Worm (Caenorhabditis elegans): Measurements from ENCODE around the gene ZK355.8.

ZK355.8 gene

DNA sequence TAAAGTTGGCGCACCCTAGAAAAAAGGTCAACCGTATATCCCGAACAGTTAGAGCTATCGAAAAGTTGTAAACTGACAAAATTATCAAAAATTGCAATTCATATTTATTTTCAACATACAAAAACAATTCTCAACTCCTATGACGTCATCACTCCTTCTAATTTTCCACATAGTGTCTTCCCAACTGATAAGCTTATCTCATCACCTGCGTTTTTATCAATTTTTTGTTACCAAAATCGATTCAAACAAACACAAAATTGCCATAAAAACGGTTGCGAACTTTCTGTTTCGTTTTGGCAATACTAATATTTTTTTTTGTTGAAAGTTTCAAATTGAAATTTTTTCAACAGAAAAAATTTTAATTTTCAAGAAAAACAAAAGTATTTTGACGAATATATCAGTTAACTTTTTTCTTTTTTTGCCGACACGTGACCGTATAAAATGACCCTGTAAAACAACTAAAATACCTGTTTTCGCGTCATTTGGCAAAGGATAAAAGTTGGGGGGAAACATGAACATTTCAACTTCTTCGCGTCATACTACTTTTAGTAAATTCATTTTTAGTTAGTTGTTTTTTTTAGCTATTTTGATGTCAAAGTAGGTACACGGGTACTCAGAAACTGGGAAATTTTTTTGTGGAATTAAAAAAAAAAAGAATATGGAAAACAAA lies 48.1 kb downstream of the ZK355.8 start (continued):
- TF ChIP-seq C16A3.4 (tag; optimal IDR thresholded peaks at IDR 0.05) (no peak), dsc-1 (tag; optimal IDR thresholded peaks at IDR 0.05) (no peak), ceh-82 (tag; optimal IDR thresholded peaks at IDR 0.05) (no peak), unc-130 (tag; optimal IDR thresholded peaks at IDR 0.05) (no peak), unc-86 (tag; optimal IDR thresholded peaks at IDR 0.05) (no peak), lir-3 (tag; optimal IDR thresholded peaks at IDR 0.05; ENCODE audit: poor library complexity) (no peak), isw-1 (GFP tag; IDR thresholded peaks at IDR 0.05) (no peak), fkh-4 (tag; optimal IDR thresholded peaks at IDR 0.05; ENCODE audit: borderline replicate concordance) (no peak), skn-1 (tag; optimal IDR thresholded peaks at IDR 0.05) (peak; percentile 30), pax-3 (tag; optimal IDR thresholded peaks at IDR 0.05) (no peak), fkh-8 (tag; optimal IDR thresholded peaks at IDR 0.05) (no peak), nhr-77 (tag; optimal IDR thresholded peaks at IDR 0.05) (no peak), sox-4 (tag; optimal IDR thresholded peaks at IDR 0.05) (no peak), mep-1 (tag; optimal IDR thresholded peaks at IDR 0.05) (peak; percentile 14), C04F5.9 (tag; optimal IDR thresholded peaks at IDR 0.05) (no peak), tbx-2 (tag; optimal IDR thresholded peaks at IDR 0.05) (no peak), efl-1 (optimal IDR thresholded peaks at IDR 0.05) (peak in 1 of 2 experiments; percentile 8), efl-1 (GFP tag; optimal IDR thresholded peaks at IDR 0.05 in 1 of 2) (peak in 1 of 2 experiments; percentile 1), snu-23 (GFP tag; optimal IDR thresholded peaks at IDR 0.05) (peak; percentile 43), nhr-47 (tag; optimal IDR thresholded peaks at IDR 0.05) (no peak), unc-62 (GFP tag; optimal IDR thresholded peaks at IDR 0.05) (no peak), fos-1 (tag; optimal IDR thresholded peaks at IDR 0.05) (no peak), egl-13 (tag; optimal IDR thresholded peaks at IDR 0.05) (no peak), tlp-1 (tag; optimal IDR thresholded peaks at IDR 0.05) (peak; percentile 51), mef-2 (tag; optimal IDR thresholded peaks at IDR 0.05) (no peak), fkh-10 (GFP tag; optimal IDR thresholded peaks at IDR 0.05) (no peak), snpc-4 (tag; optimal IDR thresholded peaks at IDR 0.05) (no peak), lin-14 (GFP tag; optimal IDR thresholded peaks at IDR 0.05) (peak; percentile 48), lin-13 (GFP tag; optimal IDR thresholded peaks at IDR 0.05) (no peak), mdl-1 (tag; optimal IDR thresholded peaks at IDR 0.05) (peak in 1 of 2 experiments; percentile 23), alr-1 (tag; optimal IDR thresholded peaks at IDR 0.05; ENCODE audit: borderline replicate concordance) (no peak), swsn-7 (tag; optimal IDR thresholded peaks at IDR 0.05) (no peak), irx-1 (tag; optimal IDR thresholded peaks at IDR 0.05) (no peak), zag-1 (tag; optimal IDR thresholded peaks at IDR 0.05) (no peak), nhr-237 (tag; optimal IDR thresholded peaks at IDR 0.05) (no peak), grh-1 (GFP tag; IDR thresholded peaks at IDR 0.05) (peak; percentile 83), elt-3 (tag; optimal IDR thresholded peaks at IDR 0.05) (peak in 2 of 6 experiments; percentile 25 to 42), pqm-1 (tag; optimal IDR thresholded peaks at IDR 0.05) (peak; percentile 14)

- TF ChIP-seq tbx-2 (tag; optimal IDR thresholded peaks at IDR 0.05) (peak; percentile 20), swsn-7 (tag; optimal IDR thresholded peaks at IDR 0.05) (peak; percentile 9), sptf-1 (tag; optimal IDR thresholded peaks at IDR 0.05) (no peak), egl-13 (tag; optimal IDR thresholded peaks at IDR 0.05) (peak; percentile 38), efl-1 (optimal IDR thresholded peaks at IDR 0.05) (peak in 1 of 2 experiments; percentile 10), efl-1 (GFP tag; optimal IDR thresholded peaks at IDR 0.05 in 1 of 2) (peak in 1 of 2 experiments; percentile 54), lsy-2 (tag; optimal IDR thresholded peaks at IDR 0.05) (peak in 1 of 2 experiments; percentile 42), unc-86 (tag; optimal IDR thresholded peaks at IDR 0.05) (peak; percentile 32), ceh-82 (tag; optimal IDR thresholded peaks at IDR 0.05) (peak in 1 of 3 experiments; percentile 48), snu-23 (GFP tag; optimal IDR thresholded peaks at IDR 0.05) (peak; percentile 23), fkh-8 (tag; optimal IDR thresholded peaks at IDR 0.05) (peak; percentile 60), lin-14 (GFP tag; optimal IDR thresholded peaks at IDR 0.05) (peak; percentile 79), skn-1 (tag; optimal IDR thresholded peaks at IDR 0.05) (no peak), dsc-1 (tag; optimal IDR thresholded peaks at IDR 0.05) (no peak), xbp-1 (tag; optimal IDR thresholded peaks at IDR 0.05) (peak; percentile 12), isw-1 (GFP tag; IDR thresholded peaks at IDR 0.05) (peak; percentile 23; the same call in 1 of the 2 replicates), unc-130 (tag; optimal IDR thresholded peaks at IDR 0.05) (no peak), F16B12.6 (tag; optimal IDR thresholded peaks at IDR 0.05) (no peak), ama-1 (optimal IDR thresholded peaks at IDR 0.05) (no peak), nhr-47 (tag; optimal IDR thresholded peaks at IDR 0.05) (peak; percentile 36), nhr-71 (tag; optimal IDR thresholded peaks at IDR 0.05) (peak; percentile 41)
Observed at ce11 chrII:2976597-2976996, 49.0 kb downstream of the ZK355.8 start, which contains the start of gene nhr-88. Gene nhr-88, plus strand, starts transcription at chrII:2976639.

Data from whole organism, L1 larva.